Fruit fly (Drosophila melanogaster) whole organism, embryonic: ENCODE results near the gene CG4461.

Experiments
- Asciz ChIP-seq: fragments of 200-800 bp; sonication (Bioruptor generic); optimal IDR thresholded peaks from 2 replicates; lab custom pipeline; 2017; ENCODE audit warnings: missing biosample characterization, mild to moderate bottlenecking, missing genetic modification characterization, missing genetic modification reagents
- C15 ChIP-seq: fragments of 200-800 bp; sonication (Bioruptor generic); IDR thresholded peaks from 3 replicates; pipeline ENCODE4 v1.3.6; 2022; ENCODE audit warnings: missing biosample characterization, missing genetic modification characterization
- CG11695 ChIP-seq: fragments of 200-800 bp; sonication (Bioruptor generic); IDR thresholded peaks from 3 replicates; pipeline ENCODE4 v1.3.6; 2022; ENCODE audit warnings: missing biosample characterization, missing genetic modification characterization
- CG11723 ChIP-seq: fragments of 200-800 bp; sonication (Bioruptor generic); optimal IDR thresholded peaks from 2 replicates; lab custom pipeline; 2017; ENCODE audit warnings: missing biosample characterization, mild to moderate bottlenecking, missing genetic modification characterization
- CG12219 ChIP-seq: fragments of 200-800 bp; sonication (Bioruptor generic); optimal IDR thresholded peaks from 3 replicates; lab custom pipeline; 2018; ENCODE audit warnings: missing biosample characterization, mild to moderate bottlenecking, missing genetic modification characterization
- CG12236 ChIP-seq: fragments of 200-800 bp; sonication (Bioruptor generic); optimal IDR thresholded peaks from 2 replicates; lab custom pipeline; 2016; ENCODE audit warnings: missing biosample characterization, missing genetic modification characterization
- CG14441 ChIP-seq: fragments of 200-800 bp; sonication (Bioruptor generic); IDR thresholded peaks from 2 replicates; pipeline ENCODE4 v1.3.6; 2022; ENCODE audit warnings: missing biosample characterization, missing genetic modification characterization
- CG15696 ChIP-seq: fragments of 200-800 bp; sonication (Bioruptor generic); optimal IDR thresholded peaks from 2 replicates; lab custom pipeline; 2019; ENCODE audit warnings: missing biosample characterization, mild to moderate bottlenecking, missing genetic modification characterization, moderate library complexity
- CG1603 ChIP-seq: fragments of 200-800 bp; sonication (Bioruptor generic); optimal IDR thresholded peaks from 2 replicates; lab custom pipeline; 2019; ENCODE audit warnings: missing biosample characterization, mild to moderate bottlenecking, missing genetic modification characterization, moderate library complexity
- CG1647 ChIP-seq: fragments of 200-800 bp; sonication (Bioruptor generic); optimal IDR thresholded peaks from 3 replicates; lab custom pipeline; 2016; ENCODE audit warnings: missing biosample characterization, missing genetic modification characterization
- CG17328 ChIP-seq: fragments of 200-800 bp; sonication (Bioruptor generic); IDR thresholded peaks from 2 replicates; pipeline ENCODE4 v1.3.6; 2022; ENCODE audit warnings: missing biosample characterization, missing genetic modification characterization
- CG18619 ChIP-seq: fragments of 200-800 bp; sonication (Bioruptor generic); optimal IDR thresholded peaks from 3 replicates; lab custom pipeline; 2017; ENCODE audit warnings: missing biosample characterization, mild to moderate bottlenecking, missing genetic modification characterization
- CG2889 ChIP-seq: fragments of 200-800 bp; sonication (Bioruptor generic); IDR thresholded peaks from 3 replicates; pipeline ENCODE4 v1.3.6; 2022; ENCODE audit warnings: missing biosample characterization, missing genetic modification characterization
- CG30403 ChIP-seq: fragments of 200-800 bp; sonication (Bioruptor generic); optimal IDR thresholded peaks from 3 replicates; lab custom pipeline; 2016; ENCODE audit warnings: missing biosample characterization, missing genetic modification characterization
- CG32532 ChIP-seq: fragments of 200-800 bp; sonication (Bioruptor generic); IDR thresholded peaks from 2 replicates; pipeline ENCODE4 v1.3.6; 2022; ENCODE audit warnings: missing biosample characterization, missing genetic modification characterization
- CG32767 ChIP-seq: fragments of 200-800 bp; sonication (Bioruptor generic); IDR thresholded peaks from 2 replicates; pipeline ENCODE4 v1.3.6; 2022; ENCODE audit warnings: missing biosample characterization, missing genetic modification characterization
- CG4360 ChIP-seq: fragments of 200-800 bp; sonication (Bioruptor generic); IDR thresholded peaks from 2 replicates; pipeline ENCODE4 v1.3.6; 2022; ENCODE audit warnings: missing biosample characterization, missing genetic modification characterization
- CG4404 ChIP-seq: fragments of 200-800 bp; sonication (Bioruptor generic); IDR thresholded peaks from 2 replicates; pipeline ENCODE4 v1.3.6; 2022; ENCODE audit warnings: missing biosample characterization, missing genetic modification characterization
- CG7839 ChIP-seq: fragments of 200-800 bp; sonication (Bioruptor generic); optimal IDR thresholded peaks from 3 replicates; lab custom pipeline; 2018; ENCODE audit warnings: missing biosample characterization, mild to moderate bottlenecking, missing genetic modification characterization, moderate library complexity
- CG7987 ChIP-seq: fragments of 200-800 bp; sonication (Bioruptor generic); optimal IDR thresholded peaks from 2 replicates; lab custom pipeline; 2018; ENCODE audit warnings: missing biosample characterization, mild to moderate bottlenecking, missing genetic modification characterization, moderate library complexity
- CG9797 ChIP-seq: fragments of 200-800 bp; sonication (Bioruptor generic); optimal IDR thresholded peaks from 3 replicates; lab custom pipeline; 2018; ENCODE audit warnings: missing biosample characterization, mild to moderate bottlenecking, missing genetic modification characterization
- CHES-1-like ChIP-seq: fragments of 200-800 bp; sonication (Bioruptor generic); optimal IDR thresholded peaks from 2 replicates; lab custom pipeline; 2016; ENCODE audit warnings: missing biosample characterization, missing genetic modification characterization
- Drgx ChIP-seq: fragments of 200-800 bp; sonication (Bioruptor generic); IDR thresholded peaks from 2 replicates; pipeline ENCODE4 v1.3.6; 2022; ENCODE audit warnings: missing biosample characterization, missing genetic modification characterization
- Ets65A ChIP-seq: fragments of 200-800 bp; sonication (Bioruptor generic); peaks from one replicate; lab custom pipeline; 2016; ENCODE audit warnings: missing biosample characterization, missing genetic modification characterization
- Fer3 ChIP-seq: fragments of 200-800 bp; sonication (Bioruptor generic); optimal IDR thresholded peaks from 2 replicates; lab custom pipeline; 2018; ENCODE audit warnings: missing biosample characterization, mild to moderate bottlenecking, missing genetic modification characterization, moderate library complexity
- Gug ChIP-seq: fragments of 200-800 bp; sonication (Bioruptor generic); IDR thresholded peaks from 4 replicates; pipeline ENCODE4 v1.3.6; 2022; ENCODE audit warnings: missing biosample characterization, missing genetic modification characterization
- Med ChIP-seq: fragments of 200-800 bp; sonication (Bioruptor generic); peaks from one replicate; lab custom pipeline; 2016; ENCODE audit warnings: missing biosample characterization, missing genetic modification characterization, mild to moderate bottlenecking, inconsistent platforms, moderate library complexity
- Meics ChIP-seq: fragments of 200-800 bp; sonication (Bioruptor generic); optimal IDR thresholded peaks from 2 replicates; lab custom pipeline; 2017; ENCODE audit warnings: missing biosample characterization, mild to moderate bottlenecking, missing genetic modification characterization
- Scr ChIP-seq: fragments of 200-800 bp; sonication (Bioruptor generic); IDR thresholded peaks from 2 replicates; pipeline ENCODE4 v1.3.6; 2022; ENCODE audit warnings: missing biosample characterization, missing genetic modification characterization; ENCODE audit not compliant: partially characterized antibody
- Sin3A ChIP-seq: fragments of >200 bp; optimal IDR thresholded peaks from 2 replicates; lab custom pipeline; 2018
- Xbp1 ChIP-seq: fragments of 200-800 bp; sonication (Bioruptor generic); optimal IDR thresholded peaks from 3 replicates; lab custom pipeline; 2016; ENCODE audit warnings: missing biosample characterization, mild to moderate bottlenecking, missing genetic modification characterization
- YL-1 ChIP-seq: fragments of 200-800 bp; sonication (Bioruptor generic); optimal IDR thresholded peaks from 3 replicates; lab custom pipeline; 2017; ENCODE audit warnings: missing biosample characterization, mild to moderate bottlenecking, missing genetic modification characterization
- ab ChIP-seq: fragments of 200-800 bp; sonication (Bioruptor generic); optimal IDR thresholded peaks from 2 replicates; lab custom pipeline; 2016; ENCODE audit warnings: missing biosample characterization, missing genetic modification characterization
- ap ChIP-seq: fragments of 200-800 bp; sonication (Bioruptor generic); IDR thresholded peaks from 2 replicates; pipeline ENCODE4 v1.3.6; 2022; ENCODE audit warnings: missing biosample characterization, missing genetic modification characterization
- ci ChIP-seq: fragments of 200-800 bp; sonication (Bioruptor generic); IDR thresholded peaks from 3 replicates; pipeline ENCODE4 v1.3.6; 2022; ENCODE audit warnings: missing biosample characterization, missing genetic modification characterization
- crol ChIP-seq: fragments of 200-800 bp; sonication (Bioruptor generic); IDR thresholded peaks from 2 replicates; pipeline ENCODE4 v1.3.6; 2022; ENCODE audit warnings: missing biosample characterization, missing genetic modification characterization
- disco-r ChIP-seq: fragments of 200-800 bp; sonication (Bioruptor generic); optimal IDR thresholded peaks from 2 replicates; lab custom pipeline; 2016; ENCODE audit warnings: missing biosample characterization, missing genetic modification characterization
- hb ChIP-seq: fragments of 200-800 bp; sonication (Bioruptor generic); IDR thresholded peaks from 3 replicates; pipeline ENCODE4 v1.3.6; 2022; ENCODE audit warnings: missing biosample characterization, missing genetic modification characterization; ENCODE audit not compliant: partially characterized antibody
- insv ChIP-seq, 2 experiments: fragments of 200-800 bp; sonication (Bioruptor generic); optimal IDR thresholded peaks; 3 replicates each; lab custom pipeline; 2016 to 2018; ENCODE audit warnings: missing biosample characterization in 2 of 2, missing genetic modification characterization in 2 of 2
- jigr1 ChIP-seq: fragments of 200-800 bp; sonication (Bioruptor generic); IDR thresholded peaks from 3 replicates; pipeline ENCODE4 v1.3.6; 2022; ENCODE audit warnings: missing biosample characterization, missing genetic modification characterization
- klu ChIP-seq: fragments of 200-800 bp; sonication (Bioruptor generic); IDR thresholded peaks from 2 replicates; pipeline ENCODE4 v1.3.6; 2022; ENCODE audit warnings: missing biosample characterization, missing genetic modification characterization
- luna ChIP-seq: fragments of 200-800 bp; sonication (Bioruptor generic); optimal IDR thresholded peaks from 2 replicates; lab custom pipeline; 2016; ENCODE audit warnings: missing biosample characterization, missing genetic modification characterization
- otp ChIP-seq: fragments of 200-800 bp; sonication (Bioruptor generic); IDR thresholded peaks from 3 replicates; pipeline ENCODE4, ENCODE4 v1.3.6; 2022; ENCODE audit warnings: missing biosample characterization, missing genetic modification characterization
- prd ChIP-seq, 3 experiments: fragments of >200 bp in 2 of 3; fragments of 200-800 bp in 1 of 3; sonication (Bioruptor generic) in 1 of 3; optimal IDR thresholded peaks in 2 of 3; IDR thresholded peaks in 1 of 3; 2 replicates in 2 of 3; 3 replicates in 1 of 3; pipeline versions ENCODE4 v1.3.6 to Lab custom; 2017 to 2022; ENCODE audit warnings: missing biosample characterization in 1 of 3, missing genetic modification characterization in 1 of 3
- ranshi ChIP-seq: fragments of 200-800 bp; sonication (Bioruptor generic); IDR thresholded peaks from 2 replicates; pipeline ENCODE4 v1.3.6; 2022; ENCODE audit warnings: missing biosample characterization, missing genetic modification characterization
- sc ChIP-seq, 3 experiments: fragments of >200 bp in 2 of 3; fragments of 200-800 bp in 1 of 3; sonication (Bioruptor generic) in 1 of 3; optimal IDR thresholded peaks; 2 replicates in 2 of 3; 3 replicates in 1 of 3; lab custom pipeline; 2017; ENCODE audit warnings: mild to moderate bottlenecking in 1 of 3, missing biosample characterization in 1 of 3, missing genetic modification characterization in 1 of 3, missing genetic modification reagents in 1 of 3
- tio ChIP-seq: fragments of 200-800 bp; sonication (Bioruptor generic); optimal IDR thresholded peaks from 2 replicates; lab custom pipeline; 2017; ENCODE audit warnings: missing biosample characterization, missing genetic modification characterization, inconsistent platforms
- ttk ChIP-seq: fragments of 200-800 bp; sonication (Bioruptor generic); IDR thresholded peaks from 2 replicates; pipeline ENCODE4 v2.1.2; 2022; ENCODE audit warnings: missing biosample characterization, missing genetic modification characterization
- usp ChIP-seq: fragments of >200 bp; optimal IDR thresholded peaks from 2 replicates; lab custom pipeline; 2017; ENCODE audit warnings: missing biosample characterization, missing genetic modification characterization
- vvl ChIP-seq: fragments of 200-800 bp; sonication (Bioruptor generic); IDR thresholded peaks from 2 replicates; pipeline ENCODE4 v1.3.6; 2022; ENCODE audit warnings: missing biosample characterization, missing genetic modification characterization
- zfh1 ChIP-seq: fragments of 200-800 bp; sonication (Bioruptor generic); IDR thresholded peaks from 3 replicates; pipeline ENCODE4 v1.3.6; 2022; ENCODE audit warnings: missing biosample characterization, missing genetic modification characterization

The CG4461 gene

dm6 chr3L:9419328-9419727 is 44.1 kb downstream of the CG4461 start (continued):
- TF ChIP-seq Xbp1 (GFP tag; lab: Kevin White, UChicago): no peak
- no peak for TF ChIP-seq CG12236 (GFP tag; lab: Kevin White, UChicago)
- no peak for TF ChIP-seq crol
- TF ChIP-seq CG32532 (GFP tag; lab: Robert Waterston, UW): 0 out of 2 replicates have a peak, but pooled peaks have one; percentile 9
- no peak for TF ChIP-seq Scr (GFP tag; lab: Robert Waterston, UW)
- TF ChIP-seq CG30403 (GFP tag; lab: Kevin White, UChicago): no peak
- peak; percentile 46; the same call in 1 of the 2 replicates for TF ChIP-seq vvl (GFP tag; lab: Robert Waterston, UW)
- TF ChIP-seq CG1647 (GFP tag; lab: Kevin White, UChicago): no peak
- TF ChIP-seq CG17328 (GFP tag; lab: Robert Waterston, UW): 0 out of 2 replicates have a peak, but pooled peaks have one; percentile 33
- peak; percentile 83 for TF ChIP-seq Drgx
- no peak for TF ChIP-seq CG32767 (GFP tag; lab: Robert Waterston, UW)
- no peak for TF ChIP-seq disco-r (GFP tag; lab: Kevin White, UChicago)
- TF ChIP-seq Gug (GFP tag; lab: Robert Waterston, UW): no peak
- no peak for TF ChIP-seq CG4404 (GFP tag; lab: Robert Waterston, UW)
- no peak for TF ChIP-seq YL-1
- no peak; the same call in 2 of the 3 replicates for TF ChIP-seq otp (GFP tag; lab: Robert Waterston, UW)
- no peak for TF ChIP-seq jigr1
- TF ChIP-seq CG11695 (GFP tag; lab: Robert Waterston, UW): peak; percentile 40; the same call in 1 of the 3 replicates
- TF ChIP-seq Asciz (GFP tag; lab: Kevin White, UChicago): no peak
- TF ChIP-seq CG9797 (GFP tag; lab: Kevin White, UChicago): no peak
- TF ChIP-seq prd (optimal IDR thresholded peaks at IDR 0.05; lab: Kevin White, UChicago): no peak
- peak; percentile 33; the same call in 1 of the 3 replicates for TF ChIP-seq prd (GFP tag; IDR thresholded peaks at IDR 0.05; lab: Robert Waterston, UW)
- no peak for TF ChIP-seq Meics (GFP tag; lab: Kevin White, UChicago)
- TF ChIP-seq sc (optimal IDR thresholded peaks at IDR 0.05; lab: Kevin White, UChicago): no peak
- TF ChIP-seq sc (GFP tag; optimal IDR thresholded peaks at IDR 0.05; lab: Kevin White, UChicago): no peak
- no peak for TF ChIP-seq CG4360 (GFP tag; lab: Robert Waterston, UW)
- TF ChIP-seq ci (GFP tag; lab: Robert Waterston, UW): peak; percentile 65; the same call in 2 of the 3 replicates
- 0 out of 2 replicates have a peak, but pooled peaks have one; percentile 5 for TF ChIP-seq ttk (GFP tag; lab: Robert Waterston, UW)
- TF ChIP-seq CG1603: no peak
- peak; percentile 40 for TF ChIP-seq CG14441 (GFP tag; lab: Robert Waterston, UW)
- TF ChIP-seq klu (GFP tag; lab: Robert Waterston, UW): 0 out of 2 replicates have a peak, but pooled peaks have one; percentile 28
- TF ChIP-seq usp (GFP tag; lab: Kevin White, UChicago): no peak
- TF ChIP-seq Sin3A (lab: Kevin White, UChicago): no peak
- TF ChIP-seq ranshi (GFP tag; lab: Robert Waterston, UW): 0 out of 2 replicates have a peak, but pooled peaks have one; percentile 16
- TF ChIP-seq zfh1: 0 out of 3 replicates have a peak, but pooled peaks have one; percentile 24
- TF ChIP-seq CG2889 (GFP tag; lab: Robert Waterston, UW): no peak
- no peak for TF ChIP-seq C15 (GFP tag; lab: Robert Waterston, UW)
- no peak for TF ChIP-seq CHES-1-like
- 0 out of 2 replicates have a peak, but pooled peaks have one; percentile 35 for TF ChIP-seq ap (GFP tag; lab: Robert Waterston, UW)
- no peak for TF ChIP-seq CG11723 (GFP tag; lab: Kevin White, UChicago)
- no peak for TF ChIP-seq CG7839 (tag; lab: Kevin White, UChicago)
- TF ChIP-seq Med: peak; percentile 47
- no peak for TF ChIP-seq luna (GFP tag; lab: Kevin White, UChicago)
- no peak for TF ChIP-seq tio (GFP tag; lab: Kevin White, UChicago)
- no peak for TF ChIP-seq Ets65A (GFP tag; lab: Kevin White, UChicago)
- TF ChIP-seq CG12219 (GFP tag; lab: Kevin White, UChicago): no peak
- TF ChIP-seq hb: no peak
- TF ChIP-seq insv (GFP tag; optimal IDR thresholded peaks at IDR 0.05; lab: Kevin White, UChicago): no peak
- TF ChIP-seq Fer3 (tag; lab: Kevin White, UChicago): no peak
- TF ChIP-seq CG18619 (GFP tag; lab: Kevin White, UChicago): no peak
- TF ChIP-seq CG15696 (tag; lab: Kevin White, UChicago): no peak
- TF ChIP-seq ab: no peak
- no peak for TF ChIP-seq CG7987 (GFP tag; lab: Kevin White, UChicago)
